Worm (Caenorhabditis elegans) whole organism, young adult: ENCODE results near the gene rab-6.1.

Source experiments
- B0019.2 ChIP-seq: fragments of 200-800 bp; sonication (Bioruptor generic); conservative IDR thresholded peaks from 2 replicates; pipeline ENCODE4 v1.3.6; 2022; ENCODE audit warnings: missing genetic modification reagents, missing genetic modification characterization, missing compliant biosample characterization
- B0261.1 ChIP-seq: sonication (generic microtip); optimal IDR thresholded peaks from 2 replicates; lab custom pipeline; 2016; ENCODE audit warnings: mild to moderate bottlenecking, missing genetic modification characterization, moderate library complexity, missing compliant biosample characterization
- C17E4.6 ChIP-seq: fragments of 200-800 bp; sonication (Bioruptor generic); IDR thresholded peaks from 2 replicates; pipeline ENCODE4 v1.3.6; 2022; ENCODE audit warnings: missing genetic modification reagents, missing genetic modification characterization, missing compliant biosample characterization
- F22D6.2 ChIP-seq: sonication (generic microtip); optimal IDR thresholded peaks from 2 replicates; lab custom pipeline; 2016; ENCODE audit warnings: mild to moderate bottlenecking, missing genetic modification characterization, missing compliant biosample characterization
- F57A8.1 ChIP-seq: fragments of 200-800 bp; sonication (Bioruptor generic); optimal IDR thresholded peaks from 2 replicates; lab custom pipeline; 2018; ENCODE audit warnings: mild to moderate bottlenecking, missing genetic modification characterization, moderate library complexity, missing compliant biosample characterization
- K11D2.4 ChIP-seq: fragments of 200-800 bp; sonication (Bioruptor generic); IDR thresholded peaks from 2 replicates; pipeline ENCODE4 v1.3.6; 2022; ENCODE audit warnings: missing genetic modification reagents, missing genetic modification characterization, missing compliant biosample characterization
- T26A5.8 ChIP-seq: sonication (generic microtip); optimal IDR thresholded peaks from 2 replicates; lab custom pipeline; 2016; ENCODE audit warnings: missing genetic modification characterization, missing compliant biosample characterization
- Y53F4B.3 ChIP-seq: fragments of 200-800 bp; sonication (Bioruptor generic); IDR thresholded peaks from 2 replicates; pipeline ENCODE4 v1.3.6; 2022; ENCODE audit warnings: missing genetic modification reagents, missing genetic modification characterization, missing compliant biosample characterization
- ama-1 ChIP-seq, 3 experiments: fragments of 150-350 bp in 1 of 3; sonication (generic microtip) in 2 of 3; optimal IDR thresholded peaks; 2 replicates each; lab custom pipeline; 2014 to 2018; ENCODE audit warnings: missing biosample characterization in 2 of 3, missing genetic modification characterization in 2 of 3, missing genetic modification reagents in 2 of 3
- aptf-3 ChIP-seq: fragments of 200-800 bp; sonication (Bioruptor generic); IDR thresholded peaks from 2 replicates; pipeline ENCODE4 v1.3.6; 2022; ENCODE audit warnings: missing genetic modification characterization, missing compliant biosample characterization
- attf-5 ChIP-seq: fragments of 200-800 bp; sonication (Bioruptor generic); optimal IDR thresholded peaks from 2 replicates; lab custom pipeline; 2018; ENCODE audit warnings: mild to moderate bottlenecking, missing genetic modification characterization, missing compliant biosample characterization
- attf-6 ChIP-seq: fragments of 200-800 bp; sonication (Bioruptor generic); IDR thresholded peaks from 2 replicates; pipeline ENCODE4 v1.3.6; 2022; ENCODE audit warnings: missing genetic modification reagents, missing genetic modification characterization, missing compliant biosample characterization
- bed-1 ChIP-seq: fragments of 200-800 bp; sonication (Bioruptor generic); IDR thresholded peaks from 2 replicates; pipeline ENCODE4 v1.3.6; 2022; ENCODE audit warnings: missing genetic modification reagents, missing genetic modification characterization, missing compliant biosample characterization
- bed-2 ChIP-seq: fragments of 200-800 bp; sonication (Bioruptor generic); IDR thresholded peaks from 2 replicates; pipeline ENCODE4 v1.3.6; 2022; ENCODE audit warnings: missing genetic modification reagents, missing genetic modification characterization, missing compliant biosample characterization
- ccch-3 ChIP-seq: fragments of 200-800 bp; sonication (Bioruptor generic); optimal IDR thresholded peaks from 2 replicates; lab custom pipeline; 2018; ENCODE audit warnings: mild to moderate bottlenecking, missing genetic modification characterization, missing compliant biosample characterization
- cebp-1 ChIP-seq, 2 experiments: fragments of 200-800 bp in 1 of 2; sonication (Bioruptor generic) in 1 of 2; sonication (generic microtip) in 1 of 2; IDR thresholded peaks in 1 of 2; optimal IDR thresholded peaks in 1 of 2; 2 replicates each; pipeline versions ENCODE4 v1.3.6 to Lab custom; 2017 to 2022; ENCODE audit warnings: missing compliant biosample characterization in 2 of 2, missing genetic modification characterization in 2 of 2, mild to moderate bottlenecking in 1 of 2, missing genetic modification reagents in 1 of 2, moderate library complexity in 1 of 2
- cebp-2 ChIP-seq: fragments of 200-800 bp; sonication (Bioruptor generic); IDR thresholded peaks from 2 replicates; pipeline ENCODE4 v1.3.6; 2022; ENCODE audit warnings: missing genetic modification characterization, missing compliant biosample characterization
- ceh-100 ChIP-seq: fragments of 200-800 bp; sonication (Bioruptor generic); IDR thresholded peaks from 2 replicates; pipeline ENCODE4 v1.3.6; 2022; ENCODE audit warnings: missing genetic modification reagents, missing genetic modification characterization, missing compliant biosample characterization
- ceh-40 ChIP-seq: fragments of 200-800 bp; sonication (Bioruptor generic); IDR thresholded peaks from 2 replicates; pipeline ENCODE4 v1.3.6; 2022; ENCODE audit warnings: missing genetic modification characterization, missing compliant biosample characterization
- ceh-58 ChIP-seq: fragments of 200-800 bp; sonication (Bioruptor generic); IDR thresholded peaks from 2 replicates; pipeline ENCODE4 v1.3.6; 2022; ENCODE audit warnings: missing genetic modification characterization, missing compliant biosample characterization
- ceh-79 ChIP-seq: sonication (generic microtip); optimal IDR thresholded peaks from 2 replicates; lab custom pipeline; 2017; ENCODE audit warnings: mild to moderate bottlenecking, missing genetic modification characterization, missing compliant biosample characterization
- ceh-91 ChIP-seq: fragments of 200-800 bp; sonication (Bioruptor generic); IDR thresholded peaks from 2 replicates; pipeline ENCODE4 v1.3.6; 2022; ENCODE audit warnings: missing genetic modification reagents, missing genetic modification characterization, missing compliant biosample characterization
- egrh-3 ChIP-seq: fragments of 200-800 bp; sonication (Bioruptor generic); IDR thresholded peaks from 2 replicates; pipeline ENCODE4 v1.3.6; 2022; ENCODE audit warnings: missing genetic modification reagents, missing genetic modification characterization, missing compliant biosample characterization
- ets-4 ChIP-seq: fragments of 200-800 bp; sonication (Bioruptor generic); optimal IDR thresholded peaks from 2 replicates; lab custom pipeline; 2018; ENCODE audit warnings: mild to moderate bottlenecking, missing genetic modification characterization, missing compliant biosample characterization
- hlh-26 ChIP-seq: fragments of 200-800 bp; sonication (Bioruptor generic); conservative IDR thresholded peaks from 2 replicates; pipeline ENCODE4 v1.3.6; 2022; ENCODE audit warnings: missing genetic modification reagents, missing genetic modification characterization, missing compliant biosample characterization
- hrde-1 ChIP-seq: sonication (generic microtip); optimal IDR thresholded peaks from 2 replicates; lab custom pipeline; 2016; ENCODE audit warnings: missing genetic modification characterization, mild to moderate bottlenecking, missing compliant biosample characterization, moderate library complexity, missing genotype, missing genetic modification reagents, borderline replicate concordance
- let-526 ChIP-seq: fragments of 200-800 bp; sonication (Bioruptor generic); IDR thresholded peaks from 2 replicates; pipeline ENCODE4 v1.3.6; 2022; ENCODE audit warnings: missing genetic modification reagents, missing genetic modification characterization, missing compliant biosample characterization
- let-607 ChIP-seq, 2 experiments: fragments of 200-800 bp in 1 of 2; sonication (Bioruptor generic) in 1 of 2; sonication (generic microtip) in 1 of 2; optimal IDR thresholded peaks; 2 replicates each; lab custom pipeline; 2016 to 2018; ENCODE audit warnings: mild to moderate bottlenecking in 2 of 2, missing compliant biosample characterization in 2 of 2, missing genetic modification characterization in 2 of 2, moderate library complexity in 2 of 2, missing genotype in 1 of 2
- lin-35 ChIP-seq, 3 experiments: fragments of 150-350 bp in 2 of 3; sonication (generic microtip) in 1 of 3; optimal IDR thresholded peaks; 2 replicates each; lab custom pipeline; 2014 to 2018; ENCODE audit warnings: missing biosample characterization in 3 of 3, missing genetic modification characterization in 3 of 3, missing genetic modification reagents in 3 of 3
- lin-40 ChIP-seq: sonication (generic microtip); optimal IDR thresholded peaks from 2 replicates; lab custom pipeline; 2016; ENCODE audit warnings: missing genetic modification characterization, mild to moderate bottlenecking, missing compliant biosample characterization, missing genotype, missing genetic modification reagents
- lsl-1 ChIP-seq: fragments of 200-800 bp; sonication (Bioruptor generic); optimal IDR thresholded peaks from 2 replicates; lab custom pipeline; 2018; ENCODE audit warnings: mild to moderate bottlenecking, missing genetic modification characterization, moderate library complexity, missing compliant biosample characterization
- lsy-27 ChIP-seq: sonication (generic microtip); optimal IDR thresholded peaks from 2 replicates; lab custom pipeline; 2017; ENCODE audit warnings: missing genetic modification characterization, mild to moderate bottlenecking, missing compliant biosample characterization, antibody characterized with exemption, missing genotype, borderline replicate concordance; ENCODE audit not compliant: insufficient read depth
- madf-8 ChIP-seq: fragments of 200-800 bp; sonication (Bioruptor generic); conservative IDR thresholded peaks from 2 replicates; pipeline ENCODE4 v1.3.6; 2022; ENCODE audit warnings: missing genetic modification reagents, missing genetic modification characterization, missing compliant biosample characterization
- mes-4 ChIP-seq: sonication (generic microtip); optimal IDR thresholded peaks from 2 replicates; lab custom pipeline; 2016; ENCODE audit warnings: missing genotype, missing genetic modification characterization, missing compliant biosample characterization
- nhr-120 ChIP-seq: fragments of 200-800 bp; sonication (Bioruptor generic); IDR thresholded peaks from 2 replicates; pipeline ENCODE4 v1.3.6; 2022; ENCODE audit warnings: missing genetic modification characterization, missing compliant biosample characterization
- rcor-1 ChIP-seq: fragments of 200-800 bp; sonication (Bioruptor generic); IDR thresholded peaks from 2 replicates; pipeline ENCODE4 v1.3.6; 2022; ENCODE audit warnings: missing genetic modification reagents, missing genetic modification characterization, missing compliant biosample characterization
- repo-1 ChIP-seq: sonication (generic microtip); optimal IDR thresholded peaks from 2 replicates; lab custom pipeline; 2017; ENCODE audit warnings: mild to moderate bottlenecking, missing genetic modification characterization, missing compliant biosample characterization
- sea-2 ChIP-seq: fragments of 200-800 bp; sonication (Bioruptor generic); IDR thresholded peaks from 2 replicates; pipeline ENCODE4 v1.3.6; 2022; ENCODE audit warnings: missing genetic modification characterization, missing compliant biosample characterization
- snpc-1.3 ChIP-seq: sonication (generic microtip); optimal IDR thresholded peaks from 2 replicates; lab custom pipeline; 2017; ENCODE audit warnings: missing genetic modification characterization, mild to moderate bottlenecking, missing compliant biosample characterization, antibody characterized with exemption, moderate library complexity, missing genotype, missing genetic modification reagents; ENCODE audit not compliant: insufficient read depth
- snpc-4 ChIP-seq, 5 experiments: fragments of 150-350 bp in 1 of 5; sonication (generic microtip) in 4 of 5; optimal IDR thresholded peaks; 2 replicates each; lab custom pipeline; 2014 to 2018; ENCODE audit warnings: missing genetic modification characterization in 5 of 5, missing biosample characterization in 3 of 5, antibody characterized with exemption in 2 of 5, mild to moderate bottlenecking in 2 of 5, missing compliant biosample characterization in 2 of 5, missing genotype in 2 of 5, moderate library complexity in 2 of 5, missing genetic modification reagents in 1 of 5
- tbp1 ChIP-seq: fragments of 200-800 bp; sonication (Bioruptor generic); optimal IDR thresholded peaks from 2 replicates; lab custom pipeline; 2018; ENCODE audit warnings: mild to moderate bottlenecking, missing genetic modification characterization, missing compliant biosample characterization
- xnd-1 ChIP-seq: sonication (generic microtip); optimal IDR thresholded peaks from 2 replicates; lab custom pipeline; 2016; ENCODE audit warnings: missing genotype, missing genetic modification reagents, missing genetic modification characterization, missing compliant biosample characterization
- ztf-18 ChIP-seq: sonication (generic microtip); optimal IDR thresholded peaks from 2 replicates; lab custom pipeline; 2016; ENCODE audit warnings: missing genotype, mild to moderate bottlenecking, missing genetic modification characterization, missing compliant biosample characterization
- ztf-25 ChIP-seq: fragments of 200-800 bp; sonication (Bioruptor generic); IDR thresholded peaks from 2 replicates; pipeline ENCODE4 v1.3.6; 2022; ENCODE audit warnings: missing genetic modification reagents, missing genetic modification characterization, missing compliant biosample characterization

The rab-6.1 gene

DNA sequence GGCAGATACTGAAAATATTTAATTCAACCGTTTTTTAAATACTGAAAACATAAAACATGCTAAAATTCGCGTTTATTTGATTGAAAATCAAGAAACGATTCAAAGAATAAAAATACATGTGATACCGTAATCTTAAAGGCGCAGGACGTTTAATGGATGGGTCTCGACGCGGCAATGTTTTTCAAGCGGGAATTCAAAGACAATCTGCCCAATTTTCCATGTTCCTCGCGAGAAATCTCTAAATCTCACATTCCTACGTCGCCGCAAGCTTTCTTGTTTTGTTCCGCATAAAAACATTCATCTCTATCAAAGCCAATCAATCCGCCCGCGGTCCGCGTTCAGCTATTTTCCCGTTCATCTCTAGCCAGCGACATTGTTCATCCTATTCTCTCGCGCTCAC is 4.3 kb downstream of the rab-6.1 start (continued):
- TF ChIP-seq aptf-3 (GFP tag; lab: Robert Waterston, UW) (no peak), lsl-1 (GFP tag; lab: Kevin White, UChicago) (peak; percentile 83), B0019.2 (GFP tag; lab: Robert Waterston, UW) (no peak), snpc-1.3 (tag; lab: Kevin White, UChicago) (no peak), let-607 (tag; optimal IDR thresholded peaks at IDR 0.05; lab: Kevin White, UChicago) (no peak), ceh-91 (GFP tag; lab: Robert Waterston, UW) (peak; percentile 63), hrde-1 (tag; lab: Kevin White, UChicago) (no peak), attf-5 (GFP tag; lab: Kevin White, UChicago) (no peak), egrh-3 (GFP tag; lab: Robert Waterston, UW) (no peak), hlh-26 (GFP tag; lab: Robert Waterston, UW) (no peak), ztf-25 (GFP tag; lab: Robert Waterston, UW) (no peak), rcor-1 (GFP tag; lab: Robert Waterston, UW) (0 out of 2 replicates have a peak, but pooled peaks have one; percentile 31), repo-1 (no peak), attf-6 (GFP tag; lab: Robert Waterston, UW) (no peak), ccch-3 (GFP tag; lab: Kevin White, UChicago) (no peak), Y53F4B.3 (no peak), snpc-4 (GFP tag; optimal IDR thresholded peaks at IDR 0.05; lab: Kevin White, UChicago) (no peak), snpc-4 (tag; optimal IDR thresholded peaks at IDR 0.05; lab: Kevin White, UChicago) (no peak), lin-35 (GFP tag; optimal IDR thresholded peaks at IDR 0.05; lab: Kevin White, UChicago) (peak in 1 of 3 experiments; percentile 47), F57A8.1 (GFP tag; lab: Kevin White, UChicago) (no peak), cebp-2 (GFP tag; lab: Robert Waterston, UW) (no peak), ceh-40 (GFP tag; lab: Robert Waterston, UW) (no peak), mes-4 (tag; lab: Kevin White, UChicago) (no peak), B0261.1 (tag; lab: Kevin White, UChicago) (no peak), let-526 (GFP tag; lab: Robert Waterston, UW) (no peak), lin-40 (tag; lab: Kevin White, UChicago) (no peak), tbp1 (GFP tag; lab: Kevin White, UChicago) (no peak), bed-2 (GFP tag; lab: Robert Waterston, UW) (no peak), ceh-58 (GFP tag; lab: Robert Waterston, UW) (no peak), bed-1 (GFP tag; lab: Robert Waterston, UW) (no peak), ama-1 (optimal IDR thresholded peaks at IDR 0.05; lab: Kevin White, UChicago) (no peak), ama-1 (GFP tag; optimal IDR thresholded peaks at IDR 0.05; lab: Kevin White, UChicago) (no peak), ceh-79 (no peak), lsy-27 (tag; lab: Kevin White, UChicago) (no peak), xnd-1 (tag; lab: Kevin White, UChicago) (peak; percentile 76), ztf-18 (peak; percentile 7), F22D6.2 (tag; lab: Kevin White, UChicago) (no peak), K11D2.4 (GFP tag; lab: Robert Waterston, UW) (no peak), madf-8 (GFP tag; lab: Robert Waterston, UW) (peak; percentile 68), cebp-1 (GFP tag; IDR thresholded peaks at IDR 0.05; lab: Robert Waterston, UW) (no peak), cebp-1 (tag; optimal IDR thresholded peaks at IDR 0.05; lab: Kevin White, UChicago) (no peak), ets-4 (GFP tag; lab: Kevin White, UChicago) (no peak), ceh-100 (GFP tag; lab: Robert Waterston, UW) (no peak), T26A5.8 (no peak), C17E4.6 (GFP tag; lab: Robert Waterston, UW) (peak; percentile 24; the same call in 1 of the 2 replicates), sea-2 (no peak), nhr-120 (no peak)
